Fruit fly (Drosophila melanogaster) whole organism, embryonic: Measurements from ENCODE around the gene AP-2mu.

Experiments
- ATbp ChIP-seq: fragments of 200-800 bp; sonication (Bioruptor generic); optimal IDR thresholded peaks from 2 replicates; lab custom pipeline; 2017; ENCODE audit warnings: missing biosample characterization, mild to moderate bottlenecking, missing genetic modification characterization, missing genetic modification reagents
- Adf1 ChIP-seq: fragments of 200-800 bp; sonication (Bioruptor generic); IDR thresholded peaks from 2 replicates; pipeline ENCODE4 v1.3.6; 2022; ENCODE audit warnings: missing biosample characterization, missing genetic modification characterization
- Bdp1 ChIP-seq: fragments of 200-800 bp; sonication (Bioruptor generic); optimal IDR thresholded peaks from 3 replicates; lab custom pipeline; 2016; ENCODE audit warnings: missing biosample characterization, missing genetic modification characterization
- Blimp-1 ChIP-seq: fragments of 200-800 bp; sonication (Bioruptor generic); optimal IDR thresholded peaks from 3 replicates; lab custom pipeline; 2018; ENCODE audit warnings: missing biosample characterization, missing genetic modification characterization, mild to moderate bottlenecking, moderate library complexity, missing genetic modification reagents
- CG11085 ChIP-seq: fragments of 200-800 bp; sonication (Bioruptor generic); IDR thresholded peaks from 2 replicates; pipeline ENCODE4 v1.3.6; 2022; ENCODE audit warnings: missing biosample characterization, missing genetic modification characterization
- CG12236 ChIP-seq: fragments of 200-800 bp; sonication (Bioruptor generic); optimal IDR thresholded peaks from 2 replicates; lab custom pipeline; 2016; ENCODE audit warnings: missing biosample characterization, missing genetic modification characterization
- CG14667 ChIP-seq: fragments of 200-800 bp; sonication (Bioruptor generic); IDR thresholded peaks from 2 replicates; pipeline ENCODE4 v1.3.6; 2022; ENCODE audit warnings: missing biosample characterization, missing genetic modification characterization
- CG14710 ChIP-seq: fragments of 200-800 bp; sonication (Bioruptor generic); optimal IDR thresholded peaks from 3 replicates; lab custom pipeline; 2019; ENCODE audit warnings: missing biosample characterization, mild to moderate bottlenecking, missing genetic modification characterization, moderate library complexity
- CG15073 ChIP-seq: fragments of 200-800 bp; sonication (Bioruptor generic); optimal IDR thresholded peaks from 2 replicates; lab custom pipeline; 2016; ENCODE audit warnings: missing biosample characterization, missing genetic modification characterization
- CG17912 ChIP-seq: fragments of 200-800 bp; sonication (Bioruptor generic); optimal IDR thresholded peaks from 2 replicates; lab custom pipeline; 2018; ENCODE audit warnings: missing biosample characterization, mild to moderate bottlenecking, missing genetic modification characterization
- CG1832 ChIP-seq: fragments of 200-800 bp; sonication (Bioruptor generic); optimal IDR thresholded peaks from 2 replicates; lab custom pipeline; 2017; ENCODE audit warnings: missing biosample characterization, mild to moderate bottlenecking, missing genetic modification characterization, inconsistent platforms
- CG2199 ChIP-seq: fragments of 200-800 bp; sonication (Bioruptor generic); IDR thresholded peaks from 3 replicates; pipeline ENCODE4 v1.3.6; 2022; ENCODE audit warnings: missing biosample characterization, missing genetic modification characterization
- CG30020 ChIP-seq: fragments of 200-800 bp; optimal IDR thresholded peaks from 2 replicates; lab custom pipeline; 2019; ENCODE audit warnings: missing biosample characterization, mild to moderate bottlenecking, missing genetic modification characterization, moderate library complexity
- CG32532 ChIP-seq: fragments of 200-800 bp; sonication (Bioruptor generic); IDR thresholded peaks from 2 replicates; pipeline ENCODE4 v1.3.6; 2022; ENCODE audit warnings: missing biosample characterization, missing genetic modification characterization
- CG33213 ChIP-seq: fragments of 200-800 bp; sonication (Bioruptor generic); optimal IDR thresholded peaks from 3 replicates; lab custom pipeline; 2016; ENCODE audit warnings: missing biosample characterization, missing genetic modification characterization
- CG4707 ChIP-seq: fragments of 200-800 bp; sonication (Bioruptor generic); optimal IDR thresholded peaks from 2 replicates; lab custom pipeline; 2018; ENCODE audit warnings: missing biosample characterization, mild to moderate bottlenecking, missing genetic modification characterization, moderate library complexity
- CG6254 ChIP-seq: fragments of 200-800 bp; sonication (Bioruptor generic); optimal IDR thresholded peaks from 3 replicates; lab custom pipeline; 2017; ENCODE audit warnings: mild to moderate bottlenecking, missing biosample characterization, missing genetic modification reagents, missing genetic modification characterization
- CG7987 ChIP-seq: fragments of 200-800 bp; sonication (Bioruptor generic); optimal IDR thresholded peaks from 2 replicates; lab custom pipeline; 2018; ENCODE audit warnings: missing biosample characterization, mild to moderate bottlenecking, missing genetic modification characterization, moderate library complexity
- CG8944 ChIP-seq: fragments of 200-800 bp; sonication (Bioruptor generic); optimal IDR thresholded peaks from 3 replicates; lab custom pipeline; 2016; ENCODE audit warnings: missing biosample characterization, missing genetic modification characterization
- Chrac-16 ChIP-seq: fragments of 200-800 bp; sonication (Bioruptor generic); optimal IDR thresholded peaks from 3 replicates; lab custom pipeline; 2016; ENCODE audit warnings: missing biosample characterization, missing genetic modification characterization
- CrebB ChIP-seq: fragments of 200-800 bp; sonication (Bioruptor generic); optimal IDR thresholded peaks from 3 replicates; lab custom pipeline; 2018; ENCODE audit warnings: missing biosample characterization, mild to moderate bottlenecking, missing genetic modification characterization
- Dfd ChIP-seq, 2 experiments: fragments of >200 bp; optimal IDR thresholded peaks; 2 replicates each; lab custom pipeline; 2017; ENCODE audit warnings: missing biosample characterization in 2 of 2, missing genetic modification characterization in 2 of 2
- Doc3 ChIP-seq: fragments of 200-800 bp; sonication (Bioruptor generic); IDR thresholded peaks from 3 replicates; pipeline ENCODE4 v1.3.6; 2022; ENCODE audit warnings: missing biosample characterization, missing genetic modification characterization; ENCODE audit not compliant: partially characterized antibody
- Ets65A ChIP-seq: fragments of 200-800 bp; sonication (Bioruptor generic); peaks from one replicate; lab custom pipeline; 2016; ENCODE audit warnings: missing biosample characterization, missing genetic modification characterization
- Ets97D ChIP-seq: fragments of 200-800 bp; sonication (Bioruptor generic); optimal IDR thresholded peaks from 3 replicates; lab custom pipeline; 2016; ENCODE audit warnings: missing biosample characterization, missing genetic modification characterization
- Gsc ChIP-seq: fragments of 200-800 bp; sonication (Bioruptor generic); IDR thresholded peaks from 2 replicates; pipeline ENCODE4 v1.3.6; 2022; ENCODE audit warnings: missing biosample characterization, missing genetic modification characterization
- MTF-1 ChIP-seq: fragments of 200-800 bp; sonication (Bioruptor generic); optimal IDR thresholded peaks from 2 replicates; lab custom pipeline; 2018; ENCODE audit warnings: missing biosample characterization, mild to moderate bottlenecking, missing genetic modification characterization, borderline replicate concordance
- Nf-YB ChIP-seq: fragments of 200-800 bp; sonication (Bioruptor generic); optimal IDR thresholded peaks from 3 replicates; lab custom pipeline; 2019; ENCODE audit warnings: missing biosample characterization, mild to moderate bottlenecking, missing genetic modification characterization, moderate library complexity
- Ptx1 ChIP-seq: fragments of 200-800 bp; sonication (Bioruptor generic); IDR thresholded peaks from 2 replicates; pipeline ENCODE4 v1.3.6; 2022; ENCODE audit warnings: missing biosample characterization, missing genetic modification characterization
- Rfx ChIP-seq: fragments of 200-800 bp; sonication (Bioruptor generic); IDR thresholded peaks from 2 replicates; pipeline ENCODE4 v1.3.6; 2022; ENCODE audit warnings: missing biosample characterization, missing genetic modification characterization
- Spps ChIP-seq: fragments of 200-800 bp; sonication (Bioruptor generic); optimal IDR thresholded peaks from 2 replicates; lab custom pipeline; 2018; ENCODE audit warnings: missing biosample characterization, mild to moderate bottlenecking, missing genetic modification characterization
- Taf1 ChIP-seq: fragments of 200-800 bp; sonication (Bioruptor generic); IDR thresholded peaks from 2 replicates; pipeline ENCODE4 v1.3.6; 2022; ENCODE audit warnings: missing biosample characterization, missing genetic modification characterization
- aop ChIP-seq: fragments of 200-800 bp; sonication (Bioruptor generic); IDR thresholded peaks from 2 replicates; pipeline ENCODE4 v1.3.6; 2022; ENCODE audit warnings: missing biosample characterization, missing genetic modification characterization
- ara ChIP-seq: fragments of 200-800 bp; sonication (Bioruptor generic); IDR thresholded peaks from 2 replicates; pipeline ENCODE4 v1.3.6; 2022; ENCODE audit warnings: missing biosample characterization, missing genetic modification characterization
- ewg ChIP-seq: fragments of 200-800 bp; sonication (Bioruptor generic); optimal IDR thresholded peaks from 3 replicates; lab custom pipeline; 2017; ENCODE audit warnings: mild to moderate bottlenecking, missing biosample characterization, missing genetic modification reagents, missing genetic modification characterization
- ftz-f1 ChIP-seq: fragments of 200-800 bp; sonication (Bioruptor generic); optimal IDR thresholded peaks from 2 replicates; lab custom pipeline; 2016; ENCODE audit warnings: missing biosample characterization, missing genetic modification characterization
- gsb ChIP-seq: fragments of 200-800 bp; sonication (Bioruptor generic); IDR thresholded peaks from 2 replicates; pipeline ENCODE4 v1.3.6; 2022; ENCODE audit warnings: missing biosample characterization, missing genetic modification characterization
- h ChIP-seq: fragments of >200 bp; optimal IDR thresholded peaks from 2 replicates; lab custom pipeline; 2017
- klu ChIP-seq: fragments of 200-800 bp; sonication (Bioruptor generic); IDR thresholded peaks from 2 replicates; pipeline ENCODE4 v1.3.6; 2022; ENCODE audit warnings: missing biosample characterization, missing genetic modification characterization
- lilli ChIP-seq: fragments of 200-800 bp; sonication (Bioruptor generic); optimal IDR thresholded peaks from 3 replicates; lab custom pipeline; 2016; ENCODE audit warnings: missing biosample characterization, missing genetic modification characterization
- nau ChIP-seq: fragments of 200-800 bp; sonication (Bioruptor generic); optimal IDR thresholded peaks from 3 replicates; lab custom pipeline; 2017; ENCODE audit warnings: missing biosample characterization, mild to moderate bottlenecking, missing genetic modification characterization, missing genetic modification reagents
- nerfin-1 ChIP-seq: fragments of 200-800 bp; sonication (Bioruptor generic); optimal IDR thresholded peaks from 3 replicates; lab custom pipeline; 2019; ENCODE audit warnings: missing biosample characterization, mild to moderate bottlenecking, missing genetic modification characterization, moderate library complexity
- nmo ChIP-seq: fragments of 200-800 bp; sonication (Bioruptor generic); optimal IDR thresholded peaks from 2 replicates; lab custom pipeline; 2018; ENCODE audit warnings: missing biosample characterization, mild to moderate bottlenecking, missing genetic modification characterization, moderate library complexity
- nom ChIP-seq: fragments of 200-800 bp; sonication (Bioruptor generic); optimal IDR thresholded peaks from 2 replicates; lab custom pipeline; 2017; ENCODE audit warnings: missing biosample characterization, missing genetic modification characterization, mild to moderate bottlenecking, moderate library complexity, missing genetic modification reagents
- pnt ChIP-seq: fragments of 200-800 bp; sonication (Bioruptor generic); optimal IDR thresholded peaks from 3 replicates; lab custom pipeline; 2016; ENCODE audit warnings: missing biosample characterization, missing genetic modification characterization
- ranshi ChIP-seq: fragments of 200-800 bp; sonication (Bioruptor generic); IDR thresholded peaks from 2 replicates; pipeline ENCODE4 v1.3.6; 2022; ENCODE audit warnings: missing biosample characterization, missing genetic modification characterization
- schlank ChIP-seq: fragments of 200-800 bp; sonication (Bioruptor generic); optimal IDR thresholded peaks from 2 replicates; lab custom pipeline; 2018; ENCODE audit warnings: missing biosample characterization, mild to moderate bottlenecking, missing genetic modification characterization
- slp2 ChIP-seq: fragments of 200-800 bp; sonication (Bioruptor generic); optimal IDR thresholded peaks from 2 replicates; lab custom pipeline; 2016; ENCODE audit warnings: missing biosample characterization, missing genetic modification characterization
- sob ChIP-seq: fragments of 200-800 bp; sonication (Bioruptor generic); IDR thresholded peaks from 2 replicates; pipeline ENCODE4 v1.3.6; 2022; ENCODE audit warnings: missing biosample characterization, missing genetic modification characterization
- toy ChIP-seq: fragments of 200-800 bp; sonication (Bioruptor generic); IDR thresholded peaks from 2 replicates; pipeline ENCODE4 v1.3.6; 2022; ENCODE audit warnings: missing biosample characterization, missing genetic modification characterization
- tup ChIP-seq: fragments of 200-800 bp; sonication (Bioruptor generic); optimal IDR thresholded peaks from 2 replicates; lab custom pipeline; 2016; ENCODE audit warnings: missing biosample characterization, mild to moderate bottlenecking, missing genetic modification characterization, moderate library complexity
- wdn ChIP-seq: fragments of 200-800 bp; sonication (Bioruptor generic); IDR thresholded peaks from 2 replicates; pipeline ENCODE4 v1.3.6; 2022; ENCODE audit warnings: missing biosample characterization, missing genetic modification characterization

AP-2mu gene

dm6 chr3R:22421618-22422017 lies 40.6 kb upstream of the AP-2mu start (continued):
- TF ChIP-seq slp2 (GFP tag; lab: Kevin White, UChicago) (no peak), ranshi (GFP tag; lab: Robert Waterston, UW) (peak; percentile 82), sob (peak; percentile 72), Ets97D (GFP tag; lab: Kevin White, UChicago) (no peak), CG4707 (no peak), CG8944 (GFP tag; lab: Kevin White, UChicago) (peak; percentile 46), CG12236 (GFP tag; lab: Kevin White, UChicago) (no peak), CG1832 (no peak), Doc3 (GFP tag; lab: Robert Waterston, UW) (no peak), Blimp-1 (no peak), klu (peak; percentile 66), Chrac-16 (GFP tag; lab: Kevin White, UChicago) (peak; percentile 37), CG32532 (GFP tag; lab: Robert Waterston, UW) (peak; percentile 85), nmo (GFP tag; lab: Kevin White, UChicago) (peak; percentile 71), lilli (peak; percentile 64), wdn (GFP tag; lab: Robert Waterston, UW) (peak; percentile 73; the same call in 1 of the 2 replicates), Rfx (GFP tag; lab: Robert Waterston, UW) (peak; percentile 84), CrebB (tag; lab: Kevin White, UChicago) (no peak), Adf1 (GFP tag; lab: Robert Waterston, UW) (peak; percentile 40), Bdp1 (GFP tag; lab: Kevin White, UChicago) (no peak), CG33213 (GFP tag; lab: Kevin White, UChicago) (no peak), MTF-1 (no peak), CG15073 (GFP tag; lab: Kevin White, UChicago) (no peak), nerfin-1 (tag; lab: Kevin White, UChicago) (no peak), nau (GFP tag; lab: Kevin White, UChicago) (no peak), Taf1 (GFP tag; lab: Robert Waterston, UW) (peak; percentile 60; the same call in 1 of the 2 replicates), CG14710 (no peak), CG30020 (tag; lab: Kevin White, UChicago) (no peak), ftz-f1 (no peak), gsb (peak; percentile 79), ATbp (peak; percentile 26), schlank (tag; lab: Kevin White, UChicago) (no peak), tup (no peak), pnt (GFP tag; lab: Kevin White, UChicago) (no peak), Spps (no peak), Gsc (GFP tag; lab: Robert Waterston, UW) (no peak), aop (GFP tag; lab: Robert Waterston, UW) (no peak), Nf-YB (peak; percentile 17), Dfd (GFP tag; optimal IDR thresholded peaks at IDR 0.05; lab: Kevin White, UChicago) (no peak), CG17912 (no peak), Ets65A (GFP tag; lab: Kevin White, UChicago) (no peak), ewg (no peak), h (lab: Kevin White, UChicago) (no peak), ara (GFP tag; lab: Robert Waterston, UW) (peak; percentile 43; the same call in 1 of the 2 replicates), CG2199 (no peak), CG14667 (GFP tag; lab: Robert Waterston, UW) (peak; percentile 63), nom (GFP tag; lab: Kevin White, UChicago) (peak; percentile 21), CG11085 (GFP tag; lab: Robert Waterston, UW) (peak; percentile 69), CG6254 (GFP tag; lab: Kevin White, UChicago) (no peak), toy (GFP tag; lab: Robert Waterston, UW) (no peak), CG7987 (GFP tag; lab: Kevin White, UChicago) (no peak), Ptx1 (GFP tag; lab: Robert Waterston, UW) (peak; percentile 84)
